Worm (Caenorhabditis elegans) whole organism, L2 larva: ENCODE results near the gene kvs-4.

Experiments used
- C34F6.9 ChIP-seq: fragments of 150-350 bp; optimal IDR thresholded peaks from 2 replicates; lab custom pipeline; 2014; ENCODE audit warnings: missing biosample characterization, missing genetic modification characterization
- R02D3.7 ChIP-seq: fragments of 150-350 bp; optimal IDR thresholded peaks from 2 replicates; lab custom pipeline; 2014; ENCODE audit warnings: missing biosample characterization, missing genetic modification characterization
- Y55F3AM.14 ChIP-seq: fragments of 200-800 bp; sonication (Bioruptor generic); optimal IDR thresholded peaks from 2 replicates; lab custom pipeline; 2018; ENCODE audit warnings: mild to moderate bottlenecking, missing genetic modification characterization, missing compliant biosample characterization
- ZK546.5 ChIP-seq: sonication (generic microtip); optimal IDR thresholded peaks from 2 replicates; lab custom pipeline; 2017; ENCODE audit warnings: missing biosample characterization, missing genetic modification characterization
- alr-1 ChIP-seq: fragments of 150-350 bp; optimal IDR thresholded peaks from 2 replicates; lab custom pipeline; 2014; ENCODE audit warnings: missing biosample characterization, missing genetic modification characterization
- ama-1 ChIP-seq: fragments of 150-350 bp; optimal IDR thresholded peaks from 2 replicates; lab custom pipeline; 2018; ENCODE audit warnings: inconsistent platforms
- ceh-82 ChIP-seq: fragments of 150-350 bp; optimal IDR thresholded peaks from 2 replicates; lab custom pipeline; 2014; ENCODE audit warnings: missing biosample characterization, missing genetic modification characterization
- crh-2 ChIP-seq: sonication (generic microtip); optimal IDR thresholded peaks from 2 replicates; lab custom pipeline; 2017; ENCODE audit warnings: missing biosample characterization, missing genetic modification characterization
- dmd-4 ChIP-seq: sonication (generic microtip); optimal IDR thresholded peaks from 2 replicates; lab custom pipeline; 2017; ENCODE audit warnings: missing biosample characterization, missing genetic modification characterization
- egl-27 ChIP-seq: sonication (generic microtip); optimal IDR thresholded peaks from 3 replicates; lab custom pipeline; 2017; ENCODE audit warnings: missing biosample characterization, missing genetic modification reagents, missing genetic modification characterization
- elt-1 ChIP-seq: fragments of 150-350 bp; optimal IDR thresholded peaks from 2 replicates; lab custom pipeline; 2014; ENCODE audit warnings: missing biosample characterization, missing genetic modification characterization
- elt-3 ChIP-seq: sonication (generic microtip); optimal IDR thresholded peaks from 2 replicates; lab custom pipeline; 2017; ENCODE audit warnings: missing biosample characterization, missing genetic modification characterization
- fos-1 ChIP-seq: fragments of 150-350 bp; optimal IDR thresholded peaks from 2 replicates; lab custom pipeline; 2014; ENCODE audit warnings: missing biosample characterization, missing genetic modification characterization
- lin-13 ChIP-seq: fragments of 150-350 bp; optimal IDR thresholded peaks from 2 replicates; lab custom pipeline; 2014; ENCODE audit warnings: missing biosample characterization, missing genetic modification reagents, missing genetic modification characterization
- lin-39 ChIP-seq: fragments of 150-350 bp; optimal IDR thresholded peaks from 2 replicates; lab custom pipeline; 2014; ENCODE audit warnings: missing biosample characterization, missing genetic modification reagents, missing genetic modification characterization
- lsy-2 ChIP-seq, 2 experiments: fragments of 150-350 bp in 1 of 2; sonication (generic microtip) in 1 of 2; optimal IDR thresholded peaks; 2 replicates each; lab custom pipeline; 2014 to 2017; ENCODE audit warnings: missing biosample characterization in 2 of 2, missing genetic modification characterization in 2 of 2
- mab-5 ChIP-seq: fragments of 150-350 bp; optimal IDR thresholded peaks from 2 replicates; lab custom pipeline; 2014; ENCODE audit warnings: missing biosample characterization, missing genetic modification characterization
- mbf-1 ChIP-seq: sonication (generic microtip); optimal IDR thresholded peaks from 2 replicates; lab custom pipeline; 2017; ENCODE audit warnings: missing biosample characterization, missing genetic modification characterization
- mdl-1 ChIP-seq, 2 experiments: fragments of 150-350 bp in 1 of 2; sonication (generic microtip) in 1 of 2; optimal IDR thresholded peaks; 2 replicates each; lab custom pipeline; 2017; ENCODE audit warnings: missing biosample characterization in 2 of 2, missing genetic modification characterization in 2 of 2
- nhr-10 ChIP-seq: sonication (generic microtip); optimal IDR thresholded peaks from 2 replicates; lab custom pipeline; 2017; ENCODE audit warnings: missing biosample characterization, missing genetic modification characterization
- nhr-21 ChIP-seq: fragments of 150-350 bp; optimal IDR thresholded peaks from 2 replicates; lab custom pipeline; 2014; ENCODE audit warnings: missing biosample characterization, missing genetic modification characterization
- nhr-23 ChIP-seq: fragments of 150-350 bp; optimal IDR thresholded peaks from 2 replicates; lab custom pipeline; 2014; ENCODE audit warnings: missing biosample characterization, missing genetic modification reagents, missing genetic modification characterization
- nhr-25 ChIP-seq: fragments of 150-350 bp; sonication (generic microtip); optimal IDR thresholded peaks from 3 replicates; lab custom pipeline; 2014; ENCODE audit warnings: missing biosample characterization, missing genetic modification characterization
- nhr-6 ChIP-seq: fragments of 150-350 bp; optimal IDR thresholded peaks from 2 replicates; lab custom pipeline; 2014; ENCODE audit warnings: missing biosample characterization, missing genetic modification characterization
- nhr-77 ChIP-seq: fragments of 150-350 bp; optimal IDR thresholded peaks from 2 replicates; lab custom pipeline; 2014; ENCODE audit warnings: missing biosample characterization, missing genetic modification characterization
- peb-1 ChIP-seq: fragments of 150-350 bp; optimal IDR thresholded peaks from 2 replicates; lab custom pipeline; 2014; ENCODE audit warnings: missing biosample characterization, missing genetic modification characterization
- sem-4 ChIP-seq: fragments of 150-350 bp; optimal IDR thresholded peaks from 2 replicates; lab custom pipeline; 2014; ENCODE audit warnings: missing biosample characterization, missing genetic modification reagents, missing genetic modification characterization
- skn-1 ChIP-seq: sonication (generic microtip); optimal IDR thresholded peaks from 2 replicates; lab custom pipeline; 2017; ENCODE audit warnings: missing biosample characterization, missing genetic modification characterization
- sma-3 ChIP-seq: sonication (generic microtip); optimal IDR thresholded peaks from 2 replicates; lab custom pipeline; 2016; ENCODE audit warnings: missing genetic modification reagents, missing genetic modification characterization, missing compliant biosample characterization
- unc-39 ChIP-seq: fragments of 150-350 bp; optimal IDR thresholded peaks from 2 replicates; lab custom pipeline; 2014; ENCODE audit warnings: missing biosample characterization, missing genetic modification characterization
- ztf-1 ChIP-seq: fragments of 200-800 bp; sonication (Bioruptor generic); conservative IDR thresholded peaks from 2 replicates; pipeline ENCODE4 v1.3.6; 2022; ENCODE audit warnings: missing genetic modification characterization, missing compliant biosample characterization

Gene kvs-4

ce11 chrIII:11069265-11069664, 56.9 kb downstream of the kvs-4 start:
- no peak for TF ChIP-seq skn-1 (tag; lab: Kevin White, UChicago)
- TF ChIP-seq mbf-1: no peak
- no peak for TF ChIP-seq sem-4 (tag; lab: Kevin White, UChicago)
- no peak for TF ChIP-seq egl-27 (tag; lab: Kevin White, UChicago)
- TF ChIP-seq ztf-1 (GFP tag; lab: Robert Waterston, UW): no peak
- no peak for TF ChIP-seq peb-1 (tag; lab: Kevin White, UChicago)
- TF ChIP-seq lsy-2 (tag; optimal IDR thresholded peaks at IDR 0.05; lab: Kevin White, UChicago): no peak
- TF ChIP-seq mab-5 (tag; lab: Kevin White, UChicago): no peak
- TF ChIP-seq fos-1 (tag; lab: Kevin White, UChicago): no peak
- TF ChIP-seq R02D3.7: no peak
- TF ChIP-seq dmd-4 (tag; lab: Kevin White, UChicago): no peak
- TF ChIP-seq elt-1 (tag; lab: Kevin White, UChicago): no peak
- no peak for TF ChIP-seq Y55F3AM.14
- no peak for TF ChIP-seq elt-3 (tag; lab: Kevin White, UChicago)
- TF ChIP-seq lin-13 (GFP tag; lab: Kevin White, UChicago): no peak
- TF ChIP-seq ama-1 (lab: Kevin White, UChicago): no peak
- no peak for TF ChIP-seq nhr-21

- TF ChIP-seq R02D3.7 (no peak), ceh-82 (tag; lab: Kevin White, UChicago) (no peak), unc-39 (tag; lab: Kevin White, UChicago) (no peak), alr-1 (no peak), sma-3 (GFP tag; lab: Kevin White, UChicago) (no peak), mdl-1 (tag; optimal IDR thresholded peaks at IDR 0.05; lab: Kevin White, UChicago) (no peak), nhr-77 (tag; lab: Kevin White, UChicago) (no peak), Y55F3AM.14 (no peak), C34F6.9 (tag; lab: Kevin White, UChicago) (no peak), ztf-1 (GFP tag; lab: Robert Waterston, UW) (no peak), nhr-6 (tag; lab: Kevin White, UChicago) (no peak)
Measured at ce11 chrIII:11070210-11070609, 57.8 kb downstream of the kvs-4 start.

DNA sequence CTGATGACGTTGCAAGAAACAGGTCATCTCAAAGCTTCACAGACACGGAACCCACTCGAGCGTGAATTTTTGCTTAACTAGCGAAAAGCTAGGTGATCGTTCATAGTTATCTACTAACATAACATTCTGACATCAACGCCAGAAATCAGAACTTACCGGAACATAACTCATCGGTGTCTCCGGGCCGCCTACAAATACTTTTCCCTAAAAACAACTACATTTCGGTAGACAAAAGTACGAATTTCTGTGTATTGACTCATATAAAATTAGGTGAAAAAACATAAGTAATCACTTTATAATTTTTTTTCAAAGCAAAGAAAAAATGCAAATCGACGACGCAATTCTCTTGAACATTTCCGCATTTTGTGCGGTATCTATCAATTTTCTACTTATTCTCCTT, 61.9 kb downstream of the kvs-4 start, which contains the start of gene str-261:
TSS of gene str-261 (plus strand) at position 301 of the 400 bp plus-strand sequence.
- TF ChIP-seq lsy-2 (tag; optimal IDR thresholded peaks at IDR 0.05; lab: Kevin White, UChicago) (no peak), ama-1 (lab: Kevin White, UChicago) (no peak), nhr-21 (no peak), alr-1 (no peak), ZK546.5 (no peak), R02D3.7 (no peak), nhr-10 (tag; lab: Kevin White, UChicago) (no peak), sem-4 (tag; lab: Kevin White, UChicago) (no peak), nhr-25 (tag; lab: Kevin White, UChicago) (no peak), fos-1 (tag; lab: Kevin White, UChicago) (no peak), crh-2 (tag; lab: Kevin White, UChicago) (no peak), lin-39 (tag; lab: Kevin White, UChicago) (no peak), nhr-23 (tag; lab: Kevin White, UChicago) (no peak)
- TF ChIP-seq, all 48 proteins: peak for 0
